Fruit fly (Drosophila melanogaster): ENCODE results near the gene AkhR.
A peak's percentile ranks its signal among the peaks of the same experiment; 100 is the strongest.

AkhR gene

dm6 chr2L:6673211-6674012 is 42.6 kb downstream of the AkhR start, which contains the start of gene Spn27A (continued):
- TF ChIP-seq klu (GFP tag; IDR thresholded peaks at IDR 0.05), result no peak
- TF ChIP-seq dan (GFP tag; IDR thresholded peaks at IDR 0.05), result no peak
- peak; percentile 21 for TF ChIP-seq CG5180 (GFP tag; optimal IDR thresholded peaks at IDR 0.05)
- peak; percentile 40 for TF ChIP-seq CG12155 (GFP tag; optimal IDR thresholded peaks at IDR 0.05)
- TF ChIP-seq D (optimal IDR thresholded peaks at IDR 0.05), result no peak
- peak; percentile 60 for TF ChIP-seq D (GFP tag; optimal IDR thresholded peaks at IDR 0.05)
- TF ChIP-seq CG13287 (GFP tag; IDR thresholded peaks at IDR 0.05; ENCODE audit: partially characterized antibody), result peak; percentile 30; the same call in 1 of the 2 replicates
- 0 out of 2 replicates have a peak, but pooled peaks have one; percentile 34 for TF ChIP-seq E2f1 (GFP tag; IDR thresholded peaks at IDR 0.05)
- no peak for TF ChIP-seq hth (optimal IDR thresholded peaks at IDR 0.05)
- TF ChIP-seq CHES-1-like (GFP tag; optimal IDR thresholded peaks at IDR 0.05), result peak; percentile 59
- peak; percentile 31 for TF ChIP-seq CTCF (GFP tag; optimal IDR thresholded peaks at IDR 0.05)
- TF ChIP-seq CG6689 (GFP tag; IDR thresholded peaks at IDR 0.05), result 0 out of 2 replicates have a peak, but pooled peaks have one; percentile 10
- TF ChIP-seq CG10147 (GFP tag; optimal IDR thresholded peaks at IDR 0.05), result peak; percentile 30
- peak; percentile 6 for TF ChIP-seq Nf-YC (tag; optimal IDR thresholded peaks at IDR 0.05)
- TF ChIP-seq sisA (GFP tag; IDR thresholded peaks at IDR 0.05), result peak; percentile 28; the same call in 1 of the 2 replicates
- TF ChIP-seq CG3065 (GFP tag; optimal IDR thresholded peaks at IDR 0.05), result no peak
- peak; percentile 78 for TF ChIP-seq B-H2 (GFP tag; optimal IDR thresholded peaks at IDR 0.05)
- peak; percentile 53 for TF ChIP-seq kay (GFP tag; optimal IDR thresholded peaks at IDR 0.05)
- TF ChIP-seq CG31224 (GFP tag; IDR thresholded peaks at IDR 0.05), result no peak
- no peak for TF ChIP-seq CG8765 (GFP tag; IDR thresholded peaks at IDR 0.05)
- TF ChIP-seq twi (tag; optimal IDR thresholded peaks at IDR 0.05), result peak; percentile 42
- no peak for TF ChIP-seq CG1647 (GFP tag; optimal IDR thresholded peaks at IDR 0.05)
- no peak for TF ChIP-seq wdn (GFP tag; IDR thresholded peaks at IDR 0.05)
- 0 out of 3 replicates have a peak, but pooled peaks have one; percentile 19 for TF ChIP-seq CG11695 (GFP tag; IDR thresholded peaks at IDR 0.05)
- no peak for TF ChIP-seq CG15479 (GFP tag; optimal IDR thresholded peaks at IDR 0.05)
- no peak for TF ChIP-seq hkb (optimal IDR thresholded peaks at IDR 0.05)
- TF ChIP-seq hkb (GFP tag; IDR thresholded peaks at IDR 0.05), result peak; percentile 50; the same call in 1 of the 2 replicates
- TF ChIP-seq CG31388 (GFP tag; optimal IDR thresholded peaks at IDR 0.05), result no peak
- peak; percentile 75 for TF ChIP-seq CG14710 (tag; optimal IDR thresholded peaks at IDR 0.05)
- peak; percentile 30; the same call in 1 of the 2 replicates for TF ChIP-seq Bgb (GFP tag; IDR thresholded peaks at IDR 0.05; ENCODE audit: partially characterized antibody)
- TF ChIP-seq toy (GFP tag; IDR thresholded peaks at IDR 0.05), result no peak
- peak; percentile 7; the same call in 1 of the 2 replicates for TF ChIP-seq sens-2 (GFP tag; IDR thresholded peaks at IDR 0.05)
- peak; percentile 47 for TF ChIP-seq CG1792 (GFP tag; optimal IDR thresholded peaks at IDR 0.05)
- TF ChIP-seq fd64A (GFP tag; optimal IDR thresholded peaks at IDR 0.05), result no peak
- no peak for TF ChIP-seq al (GFP tag; IDR thresholded peaks at IDR 0.05)
- no peak for TF ChIP-seq trh (GFP tag; optimal IDR thresholded peaks at IDR 0.05)
- no peak for TF ChIP-seq ranshi (GFP tag; IDR thresholded peaks at IDR 0.05)
- no peak for TF ChIP-seq da (GFP tag; optimal IDR thresholded peaks at IDR 0.05)
- no peak for TF ChIP-seq Vsx1 (GFP tag; optimal IDR thresholded peaks at IDR 0.05)
- peak; percentile 71 for TF ChIP-seq mam (GFP tag; optimal IDR thresholded peaks at IDR 0.05)
- TF ChIP-seq CG10543 (GFP tag; optimal IDR thresholded peaks at IDR 0.05), result peak; percentile 23
- TF ChIP-seq D19B (GFP tag; optimal IDR thresholded peaks at IDR 0.05), result peak; percentile 40
- no peak for TF ChIP-seq Deaf1 (tag; optimal IDR thresholded peaks at IDR 0.05)
- peak; percentile 32 for TF ChIP-seq pb (GFP tag; optimal IDR thresholded peaks at IDR 0.05)
- TF ChIP-seq TFAM (GFP tag; optimal IDR thresholded peaks at IDR 0.05), result no peak
- no peak for TF ChIP-seq CG10274 (GFP tag; optimal IDR thresholded peaks at IDR 0.05)
- 0 out of 2 replicates have a peak, but pooled peaks have one; percentile 25 for TF ChIP-seq bbx (GFP tag; IDR thresholded peaks at IDR 0.05; ENCODE audit: partially characterized antibody)
- peak; percentile 54 for TF ChIP-seq Lhr (GFP tag; optimal IDR thresholded peaks at IDR 0.05)
- no peak for TF ChIP-seq pros (GFP tag; optimal IDR thresholded peaks at IDR 0.05)
- TF ChIP-seq CG11093 (GFP tag; IDR thresholded peaks at IDR 0.05), result no peak
- TF ChIP-seq otp (GFP tag; IDR thresholded peaks at IDR 0.05), result no peak

All from whole organism, embryonic.